Worm (Caenorhabditis elegans) whole organism, mixed stage, embryonic: ENCODE measurements around the gene ast-1.

Source experiments
- ceh-39 ChIP-seq: fragments of 150-350 bp; optimal IDR thresholded peaks from 2 replicates; lab custom pipeline; 2014; ENCODE audit warnings: missing biosample characterization, missing genetic modification characterization
- elt-3 ChIP-seq: fragments of 150-350 bp; optimal IDR thresholded peaks from 2 replicates; lab custom pipeline; 2014; ENCODE audit warnings: missing biosample characterization, missing genetic modification characterization
- lin-13 ChIP-seq: fragments of 150-350 bp; optimal IDR thresholded peaks from 2 replicates; lab custom pipeline; 2014; ENCODE audit warnings: missing biosample characterization, missing genetic modification characterization
- lsy-2 ChIP-seq: fragments of 150-350 bp; optimal IDR thresholded peaks from 2 replicates; lab custom pipeline; 2014; ENCODE audit warnings: missing biosample characterization, missing genetic modification characterization
- nhr-12 ChIP-seq: fragments of 150-350 bp; optimal IDR thresholded peaks from 2 replicates; lab custom pipeline; 2014; ENCODE audit warnings: missing biosample characterization, missing genetic modification characterization
- pha-4 ChIP-seq: fragments of 150-350 bp; optimal IDR thresholded peaks from 2 replicates; lab custom pipeline; 2018; ENCODE audit warnings: missing biosample characterization, missing genetic modification reagents, missing genetic modification characterization
- sptf-1 ChIP-seq: sonication (generic microtip); optimal IDR thresholded peaks from 2 replicates; lab custom pipeline; 2017; ENCODE audit warnings: mild to moderate bottlenecking, missing genetic modification characterization, moderate library complexity, missing compliant biosample characterization
- unc-39 ChIP-seq: fragments of 150-350 bp; optimal IDR thresholded peaks from 2 replicates; lab custom pipeline; 2014; ENCODE audit warnings: missing biosample characterization, missing genetic modification characterization
- unc-62 ChIP-seq: fragments of 150-350 bp; optimal IDR thresholded peaks from 2 replicates; lab custom pipeline; 2014; ENCODE audit warnings: missing biosample characterization, missing genetic modification reagents, missing genetic modification characterization

DNA sequence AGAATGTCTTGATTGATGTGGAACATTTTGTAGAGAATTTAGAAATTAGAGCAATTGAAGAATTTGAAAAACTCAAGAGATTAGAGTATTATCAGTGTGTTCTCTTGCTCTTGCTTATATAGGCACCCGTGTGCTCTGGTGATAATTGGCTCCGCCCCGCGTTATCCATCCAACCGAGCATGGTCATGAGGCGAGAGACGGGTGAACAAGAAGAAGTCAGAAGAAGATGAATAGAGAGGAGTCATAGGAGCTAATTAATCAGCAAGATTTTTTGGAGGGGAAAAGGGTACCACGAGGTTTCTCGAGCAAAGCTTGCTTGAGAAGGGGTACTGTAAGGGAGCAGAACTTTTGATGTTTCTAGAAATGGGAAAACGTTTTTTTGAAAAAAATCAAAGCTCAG lies 22.7 kb upstream of the ast-1 start:
- TF ChIP-seq unc-62 (no peak), lin-13 (tag; lab: Kevin White, UChicago) (no peak), elt-3 (no peak), unc-39 (tag; lab: Kevin White, UChicago) (no peak), pha-4 (tag; lab: Kevin White, UChicago) (no peak), lsy-2 (no peak), nhr-12 (no peak), sptf-1 (tag; lab: Kevin White, UChicago) (no peak), ceh-39 (tag; lab: Kevin White, UChicago) (no peak)
